Worm (Caenorhabditis elegans) whole organism, early embryonic: ENCODE data around the gene F39G3.3.
"Not testable (repeated sequence)": the region's sequence is repeated elsewhere in the genome, so short reads cannot be mapped to it uniquely, and the experiment has no call there.

Experiments
- B0310.2 ChIP-seq: sonication (generic microtip); optimal IDR thresholded peaks from 2 replicates; lab custom pipeline; 2016; ENCODE audit warnings: mild to moderate bottlenecking, missing genetic modification characterization, missing compliant biosample characterization
- F13C5.2 ChIP-seq: sonication (generic microtip); optimal IDR thresholded peaks from 2 replicates; lab custom pipeline; 2017; ENCODE audit warnings: mild to moderate bottlenecking, missing genetic modification characterization, inconsistent platforms, missing compliant biosample characterization
- aly-1 ChIP-seq: sonication (generic microtip); optimal IDR thresholded peaks from 2 replicates; lab custom pipeline; 2016; ENCODE audit warnings: missing genetic modification characterization, missing compliant biosample characterization
- ama-1 ChIP-seq: fragments of 150-350 bp; optimal IDR thresholded peaks from 2 replicates; lab custom pipeline; 2014
- ceh-13 ChIP-seq: fragments of 200-800 bp; sonication (Bioruptor generic); optimal IDR thresholded peaks from 2 replicates; lab custom pipeline; 2018; ENCODE audit warnings: mild to moderate bottlenecking, missing genetic modification characterization, missing compliant biosample characterization
- ceh-36 ChIP-seq: sonication (generic microtip); optimal IDR thresholded peaks from 2 replicates; lab custom pipeline; 2016; ENCODE audit warnings: missing genetic modification characterization, inconsistent platforms, missing compliant biosample characterization
- ets-7 ChIP-seq: sonication (generic microtip); optimal IDR thresholded peaks from 2 replicates; lab custom pipeline; 2016; ENCODE audit warnings: missing genotype, missing genetic modification characterization, missing compliant biosample characterization
- flt-1 ChIP-seq: fragments of 200-800 bp; sonication (Bioruptor generic); IDR thresholded peaks from 2 replicates; pipeline ENCODE4 v1.3.6; 2022; ENCODE audit warnings: missing genetic modification characterization, missing compliant biosample characterization
- hmbx-1 ChIP-seq: sonication (generic microtip); optimal IDR thresholded peaks from 2 replicates; lab custom pipeline; 2016; ENCODE audit warnings: mild to moderate bottlenecking, missing genetic modification characterization, missing compliant biosample characterization
- hmg-4 ChIP-seq: fragments of 200-800 bp; sonication (Bioruptor generic); optimal IDR thresholded peaks from 2 replicates; lab custom pipeline; 2018; ENCODE audit warnings: mild to moderate bottlenecking, missing genetic modification characterization, missing compliant biosample characterization
- hnd-1 ChIP-seq: sonication (generic microtip); optimal IDR thresholded peaks from 2 replicates; lab custom pipeline; 2016; ENCODE audit warnings: missing genetic modification characterization, missing compliant biosample characterization
- pes-1 ChIP-seq: fragments of 200-800 bp; sonication (Bioruptor generic); IDR thresholded peaks from 2 replicates; pipeline ENCODE4 v1.3.6; 2022; ENCODE audit warnings: missing genetic modification reagents, missing genetic modification characterization, missing compliant biosample characterization
- scrt-1 ChIP-seq: fragments of 200-800 bp; sonication (Bioruptor generic); IDR thresholded peaks from 2 replicates; pipeline ENCODE4 v1.3.6; 2022; ENCODE audit warnings: missing genetic modification characterization, missing compliant biosample characterization
- sea-1 ChIP-seq: fragments of 200-800 bp; sonication (Bioruptor generic); conservative IDR thresholded peaks from 2 replicates; pipeline ENCODE4 v1.3.6; 2022; ENCODE audit warnings: missing genetic modification characterization, missing compliant biosample characterization
- tbx-11 ChIP-seq: fragments of 200-800 bp; sonication (Bioruptor generic); IDR thresholded peaks from 2 replicates; pipeline ENCODE4 v1.3.6; 2022; ENCODE audit warnings: missing genetic modification characterization, missing compliant biosample characterization
- tbx-37 ChIP-seq: fragments of 200-800 bp; sonication (Bioruptor generic); conservative IDR thresholded peaks from 2 replicates; pipeline ENCODE4 v1.3.6; 2022; ENCODE audit warnings: missing genetic modification reagents, missing genetic modification characterization, missing compliant biosample characterization
- tra-4 ChIP-seq: sonication (generic microtip); optimal IDR thresholded peaks from 2 replicates; lab custom pipeline; 2017; ENCODE audit warnings: missing genetic modification characterization, missing compliant biosample characterization

The F39G3.3 gene

ce11 chrV:4758540-4758939 lies 26.8 kb downstream of the F39G3.3 start:
- TF ChIP-seq ceh-36: no peak
- TF ChIP-seq sea-1 (GFP tag; lab: Robert Waterston, UW): no peak
- TF ChIP-seq scrt-1 (GFP tag; lab: Robert Waterston, UW): no peak
- no peak for TF ChIP-seq ets-7
- TF ChIP-seq tbx-37: no peak
- TF ChIP-seq B0310.2: no peak
- TF ChIP-seq tbx-11 (GFP tag; lab: Robert Waterston, UW): no peak
- TF ChIP-seq hmg-4 (GFP tag; lab: Kevin White, UChicago): no peak
- no peak for TF ChIP-seq hnd-1 (tag; lab: Kevin White, UChicago)
- no peak for TF ChIP-seq aly-1 (tag; lab: Kevin White, UChicago)
- no peak for TF ChIP-seq flt-1
- no peak for TF ChIP-seq ceh-13 (GFP tag; lab: Kevin White, UChicago)
- no peak for TF ChIP-seq F13C5.2 (tag; lab: Kevin White, UChicago)
- TF ChIP-seq hmbx-1 (tag; lab: Kevin White, UChicago): no peak
- TF ChIP-seq ama-1 (lab: Kevin White, UChicago): no peak
- TF ChIP-seq pes-1 (GFP tag; lab: Robert Waterston, UW): no peak
- TF ChIP-seq tra-4 (tag; lab: Kevin White, UChicago): no peak

- TF ChIP-seq hmg-4 (GFP tag; lab: Kevin White, UChicago); ceh-13 (GFP tag; lab: Kevin White, UChicago); hmbx-1 (tag; lab: Kevin White, UChicago): not testable (repeated sequence)
These were observed 29.0 kb downstream of the F39G3.3 start, which contains the start of gene bgnt-1.4 for ce11 chrV:4760674-4761073. bgnt-1.4 (plus strand) TSS chrV:4760974.

- TF ChIP-seq ceh-36: no peak
- TF ChIP-seq tra-4 (tag; lab: Kevin White, UChicago): no peak
- TF ChIP-seq ets-7: no peak
- TF ChIP-seq flt-1: no peak
- no peak for TF ChIP-seq sea-1 (GFP tag; lab: Robert Waterston, UW)
- no peak for TF ChIP-seq aly-1 (tag; lab: Kevin White, UChicago)
- no peak for TF ChIP-seq ceh-13 (GFP tag; lab: Kevin White, UChicago)
- TF ChIP-seq tbx-11 (GFP tag; lab: Robert Waterston, UW): no peak
- TF ChIP-seq ama-1 (lab: Kevin White, UChicago): no peak
- TF ChIP-seq pes-1 (GFP tag; lab: Robert Waterston, UW): no peak
- no peak for TF ChIP-seq hmbx-1 (tag; lab: Kevin White, UChicago)
- no peak for TF ChIP-seq hnd-1 (tag; lab: Kevin White, UChicago)
- no peak for TF ChIP-seq hmg-4 (GFP tag; lab: Kevin White, UChicago)
- no peak for TF ChIP-seq F13C5.2 (tag; lab: Kevin White, UChicago)
- no peak for TF ChIP-seq scrt-1 (GFP tag; lab: Robert Waterston, UW)
- no peak for TF ChIP-seq B0310.2
These were observed 34.8 kb downstream of the F39G3.3 start, which contains the start of gene C18G1.8 for ce11 chrV:4766501-4766900. C18G1.8 (minus strand) TSS chrV:4766601.

ce11 chrV:4769633-4770032 lies 37.9 kb downstream of the F39G3.3 start, which contains the start of gene C18G1.9:
C18G1.9 (minus strand) TSS chrV:4769733.
- TF ChIP-seq F13C5.2 (tag; lab: Kevin White, UChicago) (no peak), pes-1 (GFP tag; lab: Robert Waterston, UW) (no peak), ama-1 (lab: Kevin White, UChicago) (no peak), tbx-11 (GFP tag; lab: Robert Waterston, UW) (no peak), B0310.2 (no peak), tra-4 (tag; lab: Kevin White, UChicago) (no peak), scrt-1 (GFP tag; lab: Robert Waterston, UW) (no peak), hnd-1 (tag; lab: Kevin White, UChicago) (no peak), ceh-36 (no peak), aly-1 (tag; lab: Kevin White, UChicago) (no peak), ets-7 (no peak), hmbx-1 (tag; lab: Kevin White, UChicago) (no peak), flt-1 (no peak), hmg-4 (GFP tag; lab: Kevin White, UChicago) (no peak), tbx-37 (no peak), ceh-13 (GFP tag; lab: Kevin White, UChicago) (no peak), sea-1 (GFP tag; lab: Robert Waterston, UW) (no peak)

ce11 chrV:4770408-4770947 lies 38.8 kb downstream of the F39G3.3 start, which contains the start of gene elt-7:
elt-7 (plus strand) TSS chrV:4770670.
- TF ChIP-seq sea-1 (GFP tag; lab: Robert Waterston, UW) (no peak), hnd-1 (tag; lab: Kevin White, UChicago) (no peak), ceh-13 (GFP tag; lab: Kevin White, UChicago) (no peak), tra-4 (tag; lab: Kevin White, UChicago) (no peak), B0310.2 (no peak), hmg-4 (GFP tag; lab: Kevin White, UChicago) (no peak), pes-1 (GFP tag; lab: Robert Waterston, UW) (no peak), F13C5.2 (tag; lab: Kevin White, UChicago) (no peak), ceh-36 (no peak), ets-7 (no peak), flt-1 (no peak), hmbx-1 (tag; lab: Kevin White, UChicago) (no peak), tbx-11 (GFP tag; lab: Robert Waterston, UW) (no peak)

ce11 chrV:4775140-4775539 lies 43.4 kb downstream of the F39G3.3 start:
- no peak for TF ChIP-seq aly-1 (tag; lab: Kevin White, UChicago)
- no peak for TF ChIP-seq hnd-1 (tag; lab: Kevin White, UChicago)
- TF ChIP-seq tbx-37: no peak
- no peak for TF ChIP-seq B0310.2
- no peak for TF ChIP-seq F13C5.2 (tag; lab: Kevin White, UChicago)
- TF ChIP-seq ceh-36: no peak
- no peak for TF ChIP-seq pes-1 (GFP tag; lab: Robert Waterston, UW)
- no peak for TF ChIP-seq ets-7
- no peak for TF ChIP-seq ceh-13 (GFP tag; lab: Kevin White, UChicago)
- no peak for TF ChIP-seq ama-1 (lab: Kevin White, UChicago)
- no peak for TF ChIP-seq tra-4 (tag; lab: Kevin White, UChicago)
- no peak for TF ChIP-seq sea-1 (GFP tag; lab: Robert Waterston, UW)
- no peak for TF ChIP-seq tbx-11 (GFP tag; lab: Robert Waterston, UW)
- TF ChIP-seq scrt-1 (GFP tag; lab: Robert Waterston, UW): no peak
- TF ChIP-seq hmbx-1 (tag; lab: Kevin White, UChicago): no peak
- no peak for TF ChIP-seq flt-1
- TF ChIP-seq hmg-4 (GFP tag; lab: Kevin White, UChicago): no peak
